Worm (Caenorhabditis elegans) whole organism, late embryonic: ENCODE results near the gene F33C8.4.

Experiments used
- ceh-19 ChIP-seq: fragments of 200-800 bp; sonication (Bioruptor generic); optimal IDR thresholded peaks from 2 replicates; lab custom pipeline; 2018; ENCODE audit warnings: mild to moderate bottlenecking, missing genetic modification characterization, missing compliant biosample characterization
- ceh-24 ChIP-seq: sonication (generic microtip); optimal IDR thresholded peaks from 2 replicates; lab custom pipeline; 2016; ENCODE audit warnings: mild to moderate bottlenecking, missing genetic modification characterization, missing compliant biosample characterization
- ceh-34 ChIP-seq: sonication (generic microtip); optimal IDR thresholded peaks from 2 replicates; lab custom pipeline; 2016; ENCODE audit warnings: mild to moderate bottlenecking, missing genetic modification characterization, missing compliant biosample characterization
- fax-1 ChIP-seq: sonication (generic microtip); optimal IDR thresholded peaks from 2 replicates; lab custom pipeline; 2016; ENCODE audit warnings: missing genotype, missing genetic modification characterization, missing compliant biosample characterization
- fkh-10 ChIP-seq: fragments of 150-350 bp; optimal IDR thresholded peaks from 2 replicates; lab custom pipeline; 2014; ENCODE audit warnings: missing biosample characterization, missing genetic modification reagents, missing genetic modification characterization
- nfya-1 ChIP-seq: sonication (generic microtip); optimal IDR thresholded peaks from 2 replicates; lab custom pipeline; 2017; ENCODE audit warnings: missing genetic modification characterization, mild to moderate bottlenecking, missing compliant biosample characterization, antibody characterized with exemption, moderate library complexity
- pha-4 ChIP-seq: fragments of 150-350 bp; optimal IDR thresholded peaks from 2 replicates; lab custom pipeline; 2018; ENCODE audit warnings: missing biosample characterization, missing genetic modification reagents, missing genetic modification characterization
- unc-86 ChIP-seq: sonication (generic microtip); optimal IDR thresholded peaks from 2 replicates; lab custom pipeline; 2016; ENCODE audit warnings: missing genetic modification characterization, missing compliant biosample characterization

DNA sequence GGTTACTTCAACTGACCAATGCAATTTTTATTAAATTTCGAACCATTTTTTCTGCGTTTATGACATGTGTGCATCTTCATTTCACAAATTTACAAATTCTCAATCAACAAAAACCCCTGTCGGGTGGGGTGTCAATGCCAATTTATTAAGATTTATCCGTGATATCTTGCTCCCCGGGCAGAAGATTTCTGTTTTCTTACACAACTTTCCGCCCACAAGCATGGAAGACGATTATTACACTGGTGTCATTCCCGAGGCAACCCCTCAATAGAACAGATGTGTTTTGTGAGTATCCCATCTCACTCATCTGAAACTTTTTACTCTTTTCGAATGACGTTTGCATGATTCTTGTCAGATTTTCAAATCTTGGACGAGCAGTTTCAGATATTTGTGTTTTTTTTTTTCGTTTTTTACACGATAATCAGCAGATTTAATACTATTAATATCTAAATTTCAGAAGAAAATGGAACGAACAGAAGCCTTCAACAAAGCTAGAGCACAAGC lies at the start of gene F33C8.4:
- TF ChIP-seq unc-86 (tag; lab: Kevin White, UChicago), result no peak
- TF ChIP-seq nfya-1 (tag; lab: Kevin White, UChicago), result no peak
- no peak for TF ChIP-seq pha-4 (tag; lab: Kevin White, UChicago)
- TF ChIP-seq ceh-24 (tag; lab: Kevin White, UChicago), result no peak
- no peak for TF ChIP-seq ceh-34
- TF ChIP-seq fax-1 (tag; lab: Kevin White, UChicago), result no peak
- no peak for TF ChIP-seq ceh-19 (GFP tag; lab: Kevin White, UChicago)
- no peak for TF ChIP-seq fkh-10 (GFP tag; lab: Kevin White, UChicago)
